Worm (Caenorhabditis elegans) whole organism, L4 larva: ENCODE results near the gene snet-1.

ENCODE experiments used
- D1046.2 ChIP-seq: fragments of 200-800 bp; sonication (Bioruptor generic); IDR thresholded peaks from 2 replicates; pipeline ENCODE4 v1.3.6; 2022; ENCODE audit warnings: missing genetic modification characterization, missing compliant biosample characterization
- F26F4.8 ChIP-seq: fragments of 200-800 bp; sonication (Bioruptor generic); conservative IDR thresholded peaks from 2 replicates; pipeline ENCODE4 v1.3.6; 2022; ENCODE audit warnings: missing genetic modification characterization, missing compliant biosample characterization
- F37D6.2 ChIP-seq: sonication (generic microtip); optimal IDR thresholded peaks from 2 replicates; lab custom pipeline; 2016; ENCODE audit warnings: mild to moderate bottlenecking, missing genetic modification characterization, missing compliant biosample characterization
- F49E8.2 ChIP-seq: sonication (generic microtip); optimal IDR thresholded peaks from 2 replicates; lab custom pipeline; 2016; ENCODE audit warnings: missing compliant biosample characterization, mild to moderate bottlenecking, missing genetic modification characterization, borderline replicate concordance
- R02D3.7 ChIP-seq: fragments of 150-350 bp; sonication (generic microtip); optimal IDR thresholded peaks from 3 replicates; lab custom pipeline; 2014; ENCODE audit warnings: missing biosample characterization, missing genetic modification characterization
- T20F7.1 ChIP-seq: fragments of 200-800 bp; sonication (Bioruptor generic); optimal IDR thresholded peaks from 2 replicates; lab custom pipeline; 2018; ENCODE audit warnings: mild to moderate bottlenecking, missing genetic modification characterization, missing compliant biosample characterization
- T26A8.4 ChIP-seq: fragments of 200-800 bp; sonication (Bioruptor generic); IDR thresholded peaks from 2 replicates; pipeline ENCODE4 v1.3.6; 2022; ENCODE audit warnings: missing genetic modification characterization, missing compliant biosample characterization
- Y105C5A.15 ChIP-seq: fragments of 200-800 bp; sonication (Bioruptor generic); IDR thresholded peaks from 2 replicates; pipeline ENCODE4 v1.3.6; 2022; ENCODE audit warnings: missing genetic modification characterization, missing compliant biosample characterization
- Y48G9A.11 ChIP-seq: fragments of 200-800 bp; sonication (Bioruptor generic); IDR thresholded peaks from 2 replicates; pipeline ENCODE4 v1.3.6; 2022; ENCODE audit warnings: missing genetic modification reagents, missing genetic modification characterization, missing compliant biosample characterization
- Y75B8A.6 ChIP-seq: fragments of 200-800 bp; sonication (Bioruptor generic); IDR thresholded peaks from 2 replicates; pipeline ENCODE4 v1.3.6; 2022; ENCODE audit warnings: missing genetic modification reagents, missing genetic modification characterization, missing compliant biosample characterization
- ZK546.5 ChIP-seq, 2 experiments: sonication (generic microtip); optimal IDR thresholded peaks; 2 replicates each; lab custom pipeline; 2017; ENCODE audit warnings: missing biosample characterization in 2 of 2, missing genetic modification characterization in 2 of 2
- aly-2 ChIP-seq: sonication (generic microtip); optimal IDR thresholded peaks from 2 replicates; lab custom pipeline; 2018; ENCODE audit warnings: missing biosample characterization, missing genetic modification characterization
- ama-1 ChIP-seq: fragments of 150-350 bp; optimal IDR thresholded peaks from 2 replicates; lab custom pipeline; 2014; ENCODE audit warnings: inconsistent platforms, mixed read lengths
- attf-4 ChIP-seq: sonication (generic microtip); optimal IDR thresholded peaks from 3 replicates; lab custom pipeline; 2017; ENCODE audit warnings: missing biosample characterization, missing genetic modification characterization
- ceh-44 ChIP-seq: fragments of 200-800 bp; sonication (Bioruptor generic); IDR thresholded peaks from 2 replicates; pipeline ENCODE4 v1.3.6; 2022; ENCODE audit warnings: missing genetic modification reagents, missing genetic modification characterization, missing compliant biosample characterization
- ceh-62 ChIP-seq: sonication (generic microtip); optimal IDR thresholded peaks from 2 replicates; lab custom pipeline; 2017; ENCODE audit warnings: missing biosample characterization, missing genetic modification characterization
- ces-1 ChIP-seq: fragments of 150-350 bp; sonication (generic microtip); optimal IDR thresholded peaks from 4 replicates; lab custom pipeline; 2014; ENCODE audit warnings: missing biosample characterization, missing genetic modification reagents, missing genetic modification characterization
- ctbp-1 ChIP-seq: fragments of 200-800 bp; sonication (Bioruptor generic); IDR thresholded peaks from 2 replicates; pipeline ENCODE4 v1.3.6; 2022; ENCODE audit warnings: missing genetic modification reagents, missing genetic modification characterization, missing compliant biosample characterization
- daf-12 ChIP-seq: fragments of 150-350 bp; optimal IDR thresholded peaks from 2 replicates; lab custom pipeline; 2014; ENCODE audit warnings: missing biosample characterization, missing genetic modification reagents, missing genetic modification characterization
- dmd-6 ChIP-seq: fragments of 200-800 bp; sonication (Bioruptor generic); IDR thresholded peaks from 2 replicates; pipeline ENCODE4 v1.3.6; 2022; ENCODE audit warnings: missing genetic modification reagents, missing genetic modification characterization, missing compliant biosample characterization
- egl-43 ChIP-seq: fragments of 200-800 bp; sonication (Bioruptor generic); IDR thresholded peaks from 2 replicates; pipeline ENCODE4 v1.3.6; 2022; ENCODE audit warnings: missing genetic modification reagents, missing genetic modification characterization, missing compliant biosample characterization
- fos-1 ChIP-seq: fragments of 150-350 bp; optimal IDR thresholded peaks from 2 replicates; lab custom pipeline; 2014; ENCODE audit warnings: missing biosample characterization, missing genetic modification characterization
- hlh-11 ChIP-seq: fragments of 200-800 bp; sonication (Bioruptor generic); optimal IDR thresholded peaks from 2 replicates; lab custom pipeline; 2018; ENCODE audit warnings: mild to moderate bottlenecking, missing genetic modification characterization, missing compliant biosample characterization
- hlh-30 ChIP-seq: sonication (generic microtip); optimal IDR thresholded peaks from 2 replicates; lab custom pipeline; 2017; ENCODE audit warnings: antibody characterized with exemption, mild to moderate bottlenecking, missing genetic modification characterization, missing compliant biosample characterization; ENCODE audit not compliant: insufficient read depth
- lim-7 ChIP-seq: fragments of 200-800 bp; sonication (Bioruptor generic); IDR thresholded peaks from 2 replicates; pipeline ENCODE4 v1.3.6; 2022; ENCODE audit warnings: missing genetic modification characterization, missing compliant biosample characterization
- lin-13 ChIP-seq: fragments of 150-350 bp; optimal IDR thresholded peaks from 2 replicates; lab custom pipeline; 2014; ENCODE audit warnings: missing biosample characterization, missing genetic modification reagents, missing genetic modification characterization
- lin-15B ChIP-seq: fragments of 150-350 bp; sonication (generic microtip); optimal IDR thresholded peaks from 3 replicates; lab custom pipeline; 2014; ENCODE audit warnings: missing biosample characterization, missing genetic modification characterization
- lin-29 ChIP-seq: fragments of 200-800 bp; sonication (Bioruptor generic); IDR thresholded peaks from 2 replicates; pipeline ENCODE4 v1.3.6; 2022; ENCODE audit warnings: missing genetic modification reagents, missing genetic modification characterization, missing compliant biosample characterization
- lin-39 ChIP-seq: fragments of 150-350 bp; optimal IDR thresholded peaks from 2 replicates; lab custom pipeline; 2014; ENCODE audit warnings: missing biosample characterization, missing genetic modification reagents, missing genetic modification characterization
- madf-5 ChIP-seq, 2 experiments: fragments of 200-800 bp; sonication (Bioruptor generic); IDR thresholded peaks; 2 replicates each; pipeline ENCODE4 v1.3.6; 2022; ENCODE audit warnings: missing compliant biosample characterization in 2 of 2, missing genetic modification characterization in 2 of 2
- mdt-29 ChIP-seq: fragments of 200-800 bp; sonication (Bioruptor generic); IDR thresholded peaks from 2 replicates; pipeline ENCODE4 v1.3.6; 2022; ENCODE audit warnings: missing genetic modification reagents, missing genetic modification characterization, missing compliant biosample characterization
- mep-1 ChIP-seq: fragments of 150-350 bp; sonication (generic microtip); optimal IDR thresholded peaks from 3 replicates; lab custom pipeline; 2014; ENCODE audit warnings: missing biosample characterization, missing genetic modification characterization
- mes-2 ChIP-seq: sonication (generic microtip); optimal IDR thresholded peaks from 2 replicates; lab custom pipeline; 2016; ENCODE audit warnings: missing genotype, mild to moderate bottlenecking, missing genetic modification characterization, missing compliant biosample characterization; ENCODE audit not compliant: poor library complexity, severe bottlenecking
- nhr-10 ChIP-seq: fragments of 150-350 bp; optimal IDR thresholded peaks from 2 replicates; lab custom pipeline; 2014; ENCODE audit warnings: missing biosample characterization, missing genetic modification characterization
- nhr-102 ChIP-seq: sonication (generic microtip); optimal IDR thresholded peaks from 2 replicates; lab custom pipeline; 2016; ENCODE audit warnings: mild to moderate bottlenecking, missing genetic modification characterization, moderate library complexity, missing compliant biosample characterization
- nhr-11 ChIP-seq: fragments of 150-350 bp; optimal IDR thresholded peaks from 2 replicates; lab custom pipeline; 2014; ENCODE audit warnings: missing biosample characterization, missing genetic modification characterization
- nhr-111 ChIP-seq: fragments of 200-800 bp; sonication (Bioruptor generic); optimal IDR thresholded peaks from 2 replicates; lab custom pipeline; 2018; ENCODE audit warnings: mild to moderate bottlenecking, missing genetic modification characterization, missing compliant biosample characterization
- nhr-25 ChIP-seq: sonication (generic microtip); optimal IDR thresholded peaks from 2 replicates; lab custom pipeline; 2017; ENCODE audit warnings: missing genetic modification characterization, mild to moderate bottlenecking, missing compliant biosample characterization, antibody characterized with exemption, moderate library complexity, borderline replicate concordance; ENCODE audit not compliant: insufficient read depth
- nhr-42 ChIP-seq: fragments of 200-800 bp; sonication (Bioruptor generic); IDR thresholded peaks from 2 replicates; pipeline ENCODE4 v1.3.6; 2022; ENCODE audit warnings: missing genetic modification characterization, missing compliant biosample characterization
- nhr-6 ChIP-seq: fragments of 150-350 bp; optimal IDR thresholded peaks from 2 replicates; lab custom pipeline; 2014; ENCODE audit warnings: missing biosample characterization, missing genetic modification characterization
- nhr-76 ChIP-seq: fragments of 150-350 bp; optimal IDR thresholded peaks from 2 replicates; lab custom pipeline; 2014; ENCODE audit warnings: missing biosample characterization, missing genetic modification characterization
- nhr-77 ChIP-seq: fragments of 150-350 bp; optimal IDR thresholded peaks from 2 replicates; lab custom pipeline; 2014; ENCODE audit warnings: missing biosample characterization, missing genetic modification characterization
- pqm-1 ChIP-seq: sonication (generic microtip); optimal IDR thresholded peaks from 2 replicates; lab custom pipeline; 2017; ENCODE audit warnings: missing biosample characterization, missing genetic modification characterization
- rbr-2 ChIP-seq: sonication (generic microtip); optimal IDR thresholded peaks from 2 replicates; lab custom pipeline; 2016; ENCODE audit warnings: missing genotype, missing genetic modification characterization, missing compliant biosample characterization
- sdz-12 ChIP-seq: fragments of 200-800 bp; sonication (Bioruptor generic); optimal IDR thresholded peaks from 2 replicates; lab custom pipeline; 2018; ENCODE audit warnings: mild to moderate bottlenecking, missing genetic modification characterization, missing compliant biosample characterization
- skn-1 ChIP-seq: fragments of 150-350 bp; optimal IDR thresholded peaks from 2 replicates; lab custom pipeline; 2014; ENCODE audit warnings: missing biosample characterization, missing genetic modification characterization
- snpc-1.2 ChIP-seq: fragments of 200-800 bp; sonication (Bioruptor generic); IDR thresholded peaks from 2 replicates; pipeline ENCODE4 v1.3.6; 2022; ENCODE audit warnings: missing genetic modification reagents, missing genetic modification characterization, missing compliant biosample characterization
- spr-1 ChIP-seq: sonication (generic microtip); optimal IDR thresholded peaks from 2 replicates; lab custom pipeline; 2016; ENCODE audit warnings: mild to moderate bottlenecking, missing genetic modification characterization, missing compliant biosample characterization
- spr-3 ChIP-seq: fragments of 200-800 bp; sonication (Bioruptor generic); optimal IDR thresholded peaks from 2 replicates; lab custom pipeline; 2018; ENCODE audit warnings: mild to moderate bottlenecking, missing genetic modification characterization, missing compliant biosample characterization
- tag-97 ChIP-seq: fragments of 200-800 bp; sonication (Bioruptor generic); IDR thresholded peaks from 2 replicates; pipeline ENCODE4 v1.3.6; 2022; ENCODE audit warnings: missing genetic modification characterization, missing compliant biosample characterization
- vab-7 ChIP-seq: fragments of 200-800 bp; sonication (Bioruptor generic); IDR thresholded peaks from 2 replicates; pipeline ENCODE4 v1.3.6; 2022; ENCODE audit warnings: missing genetic modification reagents, missing genetic modification characterization, missing compliant biosample characterization
- zfp-2 ChIP-seq: sonication (generic microtip); optimal IDR thresholded peaks from 2 replicates; lab custom pipeline; 2016; ENCODE audit warnings: mild to moderate bottlenecking, missing genetic modification characterization, missing compliant biosample characterization

Gene snet-1

DNA sequence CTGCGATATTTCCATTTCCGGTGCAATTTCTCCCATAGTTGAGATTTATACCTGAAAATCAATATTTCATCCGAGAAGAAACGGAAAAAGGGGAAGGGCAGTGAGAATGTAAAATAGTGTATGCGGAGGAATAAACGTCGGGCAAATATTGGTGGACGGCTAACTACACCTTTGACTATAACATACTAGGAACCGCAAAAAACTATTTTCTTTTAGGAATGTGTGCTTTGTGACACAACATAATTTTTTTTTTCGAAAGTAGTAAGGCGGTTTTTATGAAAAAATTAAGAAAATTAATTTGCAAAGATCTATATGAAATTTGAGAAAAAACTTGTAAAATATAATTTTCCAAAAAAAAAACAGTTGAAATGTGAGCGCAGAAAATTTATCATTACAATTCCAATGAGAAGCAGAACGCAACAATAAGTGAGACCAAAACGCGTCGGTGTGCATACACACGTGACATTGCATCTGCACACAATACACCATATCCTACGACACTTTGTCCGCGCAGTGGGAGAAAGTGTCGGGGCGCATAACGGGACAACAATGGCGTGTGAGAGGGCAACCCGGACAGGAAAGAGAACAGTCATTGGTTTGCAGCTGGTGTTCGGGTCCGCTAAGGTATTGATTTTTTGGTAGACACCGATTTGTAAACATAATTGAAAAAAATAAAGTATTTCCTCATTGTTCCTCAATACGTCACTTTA is 18.5 kb downstream of the snet-1 start, which contains the start of the genes sax-1 and R11G1.2 (continued):
- TF ChIP-seq dmd-6 (GFP tag; lab: Robert Waterston, UW) (peak; percentile 55), Y48G9A.11 (GFP tag; lab: Robert Waterston, UW) (no peak), F37D6.2 (tag; lab: Kevin White, UChicago) (no peak), nhr-11 (tag; lab: Kevin White, UChicago) (no peak), spr-3 (no peak), ctbp-1 (GFP tag; lab: Robert Waterston, UW) (no peak), R02D3.7 (tag; lab: Kevin White, UChicago) (no peak), lin-15B (tag; lab: Kevin White, UChicago) (no peak), tag-97 (GFP tag; lab: Robert Waterston, UW) (no peak), lin-29 (GFP tag; lab: Robert Waterston, UW) (no peak), aly-2 (tag; lab: Kevin White, UChicago) (no peak), spr-1 (tag; lab: Kevin White, UChicago) (no peak), daf-12 (no peak), nhr-77 (tag; lab: Kevin White, UChicago) (no peak), pqm-1 (no peak), fos-1 (tag; lab: Kevin White, UChicago) (no peak), F49E8.2 (tag; lab: Kevin White, UChicago) (no peak), rbr-2 (peak; percentile 64), lin-13 (no peak), mes-2 (tag; lab: Kevin White, UChicago) (peak; percentile 73), skn-1 (no peak), ces-1 (GFP tag; lab: Kevin White, UChicago) (no peak), ZK546.5 (tag; optimal IDR thresholded peaks at IDR 0.05; lab: Kevin White, UChicago) (no peak), nhr-102 (tag; lab: Kevin White, UChicago) (no peak), Y75B8A.6 (GFP tag; lab: Robert Waterston, UW) (no peak), mep-1 (tag; lab: Kevin White, UChicago) (peak; percentile 77), nhr-25 (tag; lab: Kevin White, UChicago) (peak; percentile 25), lin-39 (tag; lab: Kevin White, UChicago) (no peak), F26F4.8 (no peak), lim-7 (GFP tag; lab: Robert Waterston, UW) (no peak), nhr-6 (peak; percentile 34), zfp-2 (tag; lab: Kevin White, UChicago) (no peak), snpc-1.2 (no peak), hlh-30 (tag; lab: Kevin White, UChicago) (peak; percentile 97), mdt-29 (GFP tag; lab: Robert Waterston, UW) (no peak), sdz-12 (GFP tag; lab: Kevin White, UChicago) (no peak), vab-7 (GFP tag; lab: Robert Waterston, UW) (no peak), nhr-76 (no peak), ceh-44 (no peak), T20F7.1 (GFP tag; lab: Kevin White, UChicago) (no peak), nhr-42 (GFP tag; lab: Robert Waterston, UW) (no peak), Y105C5A.15 (GFP tag; lab: Robert Waterston, UW) (no peak), hlh-11 (tag; lab: Kevin White, UChicago) (peak; percentile 69), nhr-10 (tag; lab: Kevin White, UChicago) (no peak), attf-4 (no peak), nhr-111 (no peak), egl-43 (GFP tag; lab: Robert Waterston, UW) (no peak), ama-1 (lab: Kevin White, UChicago) (no peak), madf-5 (GFP tag; IDR thresholded peaks at IDR 0.05; lab: Robert Waterston, UW) (no peak), ceh-62 (tag; lab: Kevin White, UChicago) (no peak), D1046.2 (no peak), T26A8.4 (peak; percentile 43; the same call in 1 of the 2 replicates)
